Fruit fly (Drosophila melanogaster): ENCODE data around the gene Ppt1.

dm6 chrX:8728030-8728429, 38.0 kb upstream of the Ppt1 start:
- TF ChIP-seq psq (optimal IDR thresholded peaks at IDR 0.05) = no peak
- TF ChIP-seq insv (optimal IDR thresholded peaks at IDR 0.05) = no peak
- no peak for TF ChIP-seq ttk (optimal IDR thresholded peaks at IDR 0.05)

All from Kc167 (cell line).